Fruit fly (Drosophila melanogaster): ENCODE results near the gene CG15894.

The CG15894 gene

DNA sequence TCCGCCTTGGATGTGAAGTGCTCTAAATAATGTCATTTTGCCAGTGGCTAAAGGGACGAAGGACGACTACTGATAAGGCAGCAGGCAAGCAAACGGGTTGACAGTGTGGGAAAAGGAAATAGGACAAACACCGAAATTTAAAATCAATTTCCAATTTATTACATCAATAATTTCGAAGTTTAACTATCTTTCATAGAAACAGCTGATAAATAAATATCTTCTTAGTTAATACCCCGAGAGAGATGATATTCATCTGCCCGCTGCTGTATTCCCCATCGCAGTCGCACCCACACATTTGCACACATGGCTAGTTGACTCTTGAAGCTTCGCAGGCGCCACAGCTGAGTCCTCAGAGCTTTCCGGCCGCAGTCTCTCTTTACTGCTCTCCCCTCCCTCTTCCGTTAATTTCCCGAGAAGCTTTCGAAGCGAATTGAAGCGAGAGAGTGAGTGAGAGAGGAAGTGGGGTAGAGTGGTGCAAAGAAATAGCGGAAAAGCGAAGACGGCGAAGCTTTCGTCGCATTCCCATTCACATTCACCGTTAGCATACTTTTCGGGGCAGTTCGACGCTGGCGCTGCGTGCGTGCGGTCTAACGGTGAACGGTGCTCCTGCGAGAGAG lies 8.0 kb downstream of the CG15894 start (continued):
- TF ChIP-seq Sp1 (GFP tag; optimal IDR thresholded peaks at IDR 0.05) (peak; percentile 19), Dfd (GFP tag; optimal IDR thresholded peaks at IDR 0.05) (no peak), OdsH (GFP tag; optimal IDR thresholded peaks at IDR 0.05) (peak; percentile 3), ey (GFP tag; optimal IDR thresholded peaks at IDR 0.05) (peak; percentile 4), br (GFP tag; optimal IDR thresholded peaks at IDR 0.05) (peak; percentile 45), woc (GFP tag; optimal IDR thresholded peaks at IDR 0.05) (no peak)

DNA sequence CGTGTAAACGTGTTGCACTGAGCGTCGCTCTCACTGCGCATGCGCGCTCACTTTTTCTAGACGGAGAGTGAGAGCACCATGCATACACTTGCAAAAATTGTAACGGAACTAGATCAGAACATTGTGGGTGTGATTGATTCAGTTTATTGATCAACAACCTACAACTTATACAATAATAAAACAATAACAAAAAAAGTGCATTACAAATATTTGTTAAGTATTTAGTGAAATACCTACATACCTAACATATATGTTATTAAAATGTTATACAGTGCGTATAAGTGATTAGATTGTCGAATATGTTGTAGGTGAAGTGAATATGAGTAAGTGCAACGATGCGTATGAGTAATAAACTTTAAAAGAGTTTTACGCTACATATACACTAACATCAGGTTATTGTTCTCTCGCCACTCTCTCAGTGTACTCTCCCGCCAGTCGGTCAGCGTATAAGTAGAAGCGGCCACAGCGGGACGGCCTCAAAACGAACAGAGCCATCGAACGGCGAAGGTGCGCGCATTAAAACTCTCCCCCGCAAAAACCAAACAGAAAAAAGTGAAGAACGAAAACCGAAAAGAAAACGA lies 21.4 kb downstream of the CG15894 start, which contains the start of gene CG42240:
TSS of gene CG42240 (plus strand) at position 474 of the 581 bp plus-strand sequence.
- TF ChIP-seq pan (optimal IDR thresholded peaks at IDR 0.05) (no peak), CG9705 (GFP tag; optimal IDR thresholded peaks at IDR 0.05) (peak; percentile 84), Dif (GFP tag; optimal IDR thresholded peaks at IDR 0.05; ENCODE audit: partially characterized antibody) (peak; percentile 52), Jra (GFP tag; optimal IDR thresholded peaks at IDR 0.05) (peak; percentile 53), Sp1 (GFP tag; optimal IDR thresholded peaks at IDR 0.05) (peak; percentile 94), sv (GFP tag; optimal IDR thresholded peaks at IDR 0.05) (peak; percentile 61), usp (GFP tag; optimal IDR thresholded peaks at IDR 0.05) (no peak), N (GFP tag; optimal IDR thresholded peaks at IDR 0.05) (no peak), GATAd (GFP tag; optimal IDR thresholded peaks at IDR 0.05) (peak; percentile 23), Dfd (GFP tag; optimal IDR thresholded peaks at IDR 0.05) (no peak), foxo (GFP tag; optimal IDR thresholded peaks at IDR 0.05) (peak; percentile 49 to 90), CG32264 (GFP tag; optimal IDR thresholded peaks at IDR 0.05) (peak; percentile 61), psq (GFP tag; optimal IDR thresholded peaks at IDR 0.05) (peak; percentile 87), Rel (GFP tag; optimal IDR thresholded peaks at IDR 0.05) (peak; percentile 49), Rel (tag; optimal IDR thresholded peaks at IDR 0.05) (peak; percentile 59), br (GFP tag; optimal IDR thresholded peaks at IDR 0.05) (peak; percentile 87), h (GFP tag; optimal IDR thresholded peaks at IDR 0.05) (peak; percentile 92), Myc (optimal IDR thresholded peaks at IDR 0.05) (no peak), sage (GFP tag; optimal IDR thresholded peaks at IDR 0.05) (peak; percentile 43), Abd-B (GFP tag; optimal IDR thresholded peaks at IDR 0.05) (no peak), fru (GFP tag; optimal IDR thresholded peaks at IDR 0.05) (peak; percentile 92), woc (GFP tag; optimal IDR thresholded peaks at IDR 0.05) (peak; percentile 69), HLH106 (tag; optimal IDR thresholded peaks at IDR 0.05) (peak; percentile 90), dsf (GFP tag; optimal IDR thresholded peaks at IDR 0.05; ENCODE audit: borderline replicate concordance) (peak; percentile 31), rgr (GFP tag; optimal IDR thresholded peaks at IDR 0.05) (peak; percentile 84), dl (GFP tag; optimal IDR thresholded peaks at IDR 0.05; ENCODE audit: insufficient read depth in 1 of 2, partially characterized antibody in 2 of 2) (peak in 1 of 2 experiments; percentile 24), ey (GFP tag; optimal IDR thresholded peaks at IDR 0.05) (peak; percentile 87), tai (GFP tag; optimal IDR thresholded peaks at IDR 0.05) (no peak), brk (GFP tag; optimal IDR thresholded peaks at IDR 0.05) (peak; percentile 75), CrebA (GFP tag; optimal IDR thresholded peaks at IDR 0.05; ENCODE audit: borderline replicate concordance) (peak; percentile 54), dmrt93B (GFP tag; optimal IDR thresholded peaks at IDR 0.05) (peak; percentile 90), Hnf4 (GFP tag; optimal IDR thresholded peaks at IDR 0.05) (peak; percentile 75), OdsH (GFP tag; optimal IDR thresholded peaks at IDR 0.05) (peak; percentile 89)

DNA sequence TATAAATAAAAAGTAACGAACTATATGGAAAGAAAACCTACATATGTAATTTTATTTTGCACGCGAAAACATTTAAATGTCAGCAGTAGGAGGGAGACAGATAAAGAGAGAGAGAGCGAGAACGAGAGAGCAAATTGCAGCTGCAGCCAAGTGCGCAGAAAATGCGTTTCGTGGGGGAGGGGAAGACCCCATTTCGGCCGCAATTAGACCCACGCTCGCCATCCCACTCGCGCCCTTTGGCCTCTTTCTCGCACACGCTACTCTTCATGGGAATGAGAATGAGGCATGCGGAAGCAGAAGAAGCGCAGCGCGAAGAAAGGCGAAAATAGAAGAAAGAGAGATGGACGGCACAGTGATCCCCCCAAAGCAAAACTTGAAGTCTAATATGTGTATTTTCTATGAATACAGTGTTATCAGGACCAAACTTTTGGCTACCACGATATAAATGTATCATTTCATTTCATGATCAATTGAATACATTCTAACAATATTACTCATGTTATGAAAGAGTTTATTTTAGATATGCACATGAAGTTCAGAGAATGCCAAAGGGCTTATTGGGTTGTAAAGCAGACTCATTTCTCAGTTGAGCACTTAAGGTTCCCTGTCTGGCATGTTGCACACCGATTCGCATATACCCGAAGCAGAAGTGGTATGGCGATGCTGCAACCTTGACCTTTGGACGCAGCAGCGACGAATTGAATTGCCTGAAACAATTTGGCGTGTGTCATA lies 24.1 kb downstream of the CG15894 start:
- no peak for TF ChIP-seq Hnf4 (GFP tag; optimal IDR thresholded peaks at IDR 0.05)
- no peak for TF ChIP-seq dsf (GFP tag; optimal IDR thresholded peaks at IDR 0.05; ENCODE audit: borderline replicate concordance)
- TF ChIP-seq N (GFP tag; optimal IDR thresholded peaks at IDR 0.05), result no peak
- TF ChIP-seq Myc (optimal IDR thresholded peaks at IDR 0.05), result no peak
- peak; percentile 2 for TF ChIP-seq rgr (GFP tag; optimal IDR thresholded peaks at IDR 0.05)
- peak; percentile 4 for TF ChIP-seq ey (GFP tag; optimal IDR thresholded peaks at IDR 0.05)
- TF ChIP-seq foxo (GFP tag; optimal IDR thresholded peaks at IDR 0.05), result peak in 1 of 2 experiments; percentile 15
- no peak for TF ChIP-seq Rel (GFP tag; optimal IDR thresholded peaks at IDR 0.05)
- peak; percentile 93 for TF ChIP-seq Rel (tag; optimal IDR thresholded peaks at IDR 0.05)

Data from whole organism, wandering third instar larva.